Fruit fly (Drosophila melanogaster): Measurements from ENCODE around the gene pad.

DNA sequence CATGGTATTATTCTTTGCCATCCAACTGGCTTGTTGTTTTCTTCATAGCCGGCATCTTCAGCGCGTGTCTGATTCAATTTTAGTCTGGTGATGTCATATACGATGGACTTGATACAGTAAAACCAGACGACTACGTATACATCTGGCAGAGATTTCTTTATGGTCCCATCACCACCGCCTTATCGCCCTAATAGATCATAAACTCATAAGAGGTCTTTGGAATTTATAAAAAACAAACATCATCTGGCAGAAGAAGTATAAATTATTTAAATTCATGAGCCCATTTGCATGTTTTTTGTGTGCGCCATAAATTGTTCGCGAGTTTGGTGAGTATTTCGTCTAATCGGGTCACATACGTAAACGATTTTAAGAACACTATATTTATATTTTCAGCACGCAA, 6.2 kb downstream of the pad start:
- TF ChIP-seq CG8478 (optimal IDR thresholded peaks at IDR 0.05) (no peak), CTCF (optimal IDR thresholded peaks at IDR 0.05) (no peak)
